Worm (Caenorhabditis elegans) whole organism, L4/young adult: ENCODE results near the gene ZK822.9.

Experiments used
- W03F9.2 ChIP-seq: fragments of 150-350 bp; optimal IDR thresholded peaks from 2 replicates; lab custom pipeline; 2014; ENCODE audit warnings: missing biosample characterization, missing genetic modification characterization
- dao-5 ChIP-seq: sonication (generic microtip); optimal IDR thresholded peaks from 2 replicates; lab custom pipeline; 2016; ENCODE audit warnings: missing genotype, missing genetic modification characterization, moderate library complexity, missing compliant biosample characterization
- him-1 ChIP-seq: sonication (generic microtip); optimal IDR thresholded peaks from 2 replicates; lab custom pipeline; 2016; ENCODE audit warnings: missing genotype, missing genetic modification reagents, missing genetic modification characterization, missing compliant biosample characterization

DNA sequence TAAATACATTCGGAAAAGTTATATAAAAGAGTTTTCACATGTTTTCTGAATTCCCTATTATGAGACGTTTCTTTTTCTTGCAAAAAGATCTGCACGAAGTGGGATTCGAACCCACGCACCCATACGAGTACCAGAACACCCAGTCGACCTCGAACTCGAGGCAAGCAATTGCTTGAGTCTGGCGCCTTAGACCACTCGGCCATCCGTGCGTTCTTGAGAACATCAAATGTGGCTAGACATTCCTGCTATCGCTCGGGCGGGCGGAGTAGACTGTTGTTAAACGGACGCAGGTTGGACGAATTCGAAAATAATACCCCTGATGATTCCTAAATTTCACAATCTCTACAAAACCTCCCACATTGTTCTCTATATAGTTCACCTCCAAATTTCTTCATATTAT lies 12.6 kb downstream of the ZK822.9 start:
- TF ChIP-seq W03F9.2 (no peak), him-1 (no peak), dao-5 (tag; lab: Kevin White, UChicago) (no peak)
